Worm (Caenorhabditis elegans) whole organism, L3 larva: Measurements from ENCODE around the gene F59A1.18.

ENCODE experiments used
- ceh-16 ChIP-seq: sonication (generic microtip); optimal IDR thresholded peaks from 2 replicates; lab custom pipeline; 2017; ENCODE audit warnings: missing biosample characterization, missing genetic modification characterization
- daf-12 ChIP-seq: fragments of 150-350 bp; optimal IDR thresholded peaks from 2 replicates; lab custom pipeline; 2014; ENCODE audit warnings: missing biosample characterization, missing genetic modification reagents, missing genetic modification characterization
- elt-2 ChIP-seq: sonication (generic microtip); optimal IDR thresholded peaks from 2 replicates; lab custom pipeline; 2016; ENCODE audit warnings: missing genetic modification reagents, mild to moderate bottlenecking, missing genetic modification characterization, missing compliant biosample characterization
- fkh-2 ChIP-seq: fragments of 150-350 bp; optimal IDR thresholded peaks from 2 replicates; lab custom pipeline; 2014; ENCODE audit warnings: missing biosample characterization, missing genetic modification reagents, missing genetic modification characterization
- hmg-11 ChIP-seq: sonication (generic microtip); optimal IDR thresholded peaks from 2 replicates; lab custom pipeline; 2016; ENCODE audit warnings: missing genetic modification characterization, missing compliant biosample characterization
- lin-15B ChIP-seq: fragments of 150-350 bp; optimal IDR thresholded peaks from 2 replicates; lab custom pipeline; 2014; ENCODE audit warnings: missing biosample characterization, missing genetic modification characterization
- mdl-1 ChIP-seq: fragments of 150-350 bp; optimal IDR thresholded peaks from 2 replicates; lab custom pipeline; 2014; ENCODE audit warnings: missing biosample characterization, missing genetic modification characterization
- mml-1 ChIP-seq: fragments of 150-350 bp; sonication (generic microtip); optimal IDR thresholded peaks from 3 replicates; lab custom pipeline; 2014; ENCODE audit warnings: missing biosample characterization, missing genetic modification characterization
- nfya-1 ChIP-seq: sonication (generic microtip); optimal IDR thresholded peaks from 2 replicates; lab custom pipeline; 2017; ENCODE audit warnings: missing genetic modification characterization, mild to moderate bottlenecking, missing compliant biosample characterization, antibody characterized with exemption, moderate library complexity; ENCODE audit not compliant: insufficient read depth
- nhr-23 ChIP-seq: fragments of 150-350 bp; optimal IDR thresholded peaks from 2 replicates; lab custom pipeline; 2014; ENCODE audit warnings: missing biosample characterization, missing genetic modification reagents, missing genetic modification characterization
- nhr-28 ChIP-seq: fragments of 150-350 bp; optimal IDR thresholded peaks from 2 replicates; lab custom pipeline; 2014; ENCODE audit warnings: missing biosample characterization, missing genetic modification characterization
- nhr-76 ChIP-seq: fragments of 150-350 bp; sonication (generic microtip); optimal IDR thresholded peaks from 5 replicates; lab custom pipeline; 2014; ENCODE audit warnings: missing biosample characterization, missing genetic modification characterization
- skn-1 ChIP-seq: fragments of 150-350 bp; optimal IDR thresholded peaks from 2 replicates; lab custom pipeline; 2014; ENCODE audit warnings: missing biosample characterization, missing genetic modification characterization
- snpc-4 ChIP-seq: fragments of 150-350 bp; optimal IDR thresholded peaks from 2 replicates; lab custom pipeline; 2014; ENCODE audit warnings: missing biosample characterization, missing genetic modification characterization
- tbx-2 ChIP-seq: sonication (generic microtip); optimal IDR thresholded peaks from 2 replicates; lab custom pipeline; 2016; ENCODE audit warnings: mild to moderate bottlenecking, missing genetic modification characterization, missing compliant biosample characterization
- unc-62 ChIP-seq: fragments of 150-350 bp; sonication (generic microtip); optimal IDR thresholded peaks from 4 replicates; lab custom pipeline; 2014; ENCODE audit warnings: missing biosample characterization, missing genetic modification reagents, missing genetic modification characterization
- zag-1 ChIP-seq: fragments of 150-350 bp; optimal IDR thresholded peaks from 2 replicates; lab custom pipeline; 2014; ENCODE audit warnings: missing biosample characterization, missing genetic modification characterization
- ztf-11 ChIP-seq: fragments of 150-350 bp; optimal IDR thresholded peaks from 2 replicates; lab custom pipeline; 2014; ENCODE audit warnings: missing biosample characterization, missing genetic modification characterization
- ztf-4 ChIP-seq: fragments of 150-350 bp; optimal IDR thresholded peaks from 2 replicates; lab custom pipeline; 2014; ENCODE audit warnings: missing biosample characterization, missing genetic modification characterization

The F59A1.18 gene

ce11 chrV:17658824-17659223 is 27.9 kb downstream of the F59A1.18 start:
- TF ChIP-seq nfya-1 (tag; lab: Kevin White, UChicago) (no peak), skn-1 (tag; lab: Kevin White, UChicago) (no peak), nhr-23 (tag; lab: Kevin White, UChicago) (no peak), ceh-16 (tag; lab: Kevin White, UChicago) (no peak), elt-2 (tag; lab: Kevin White, UChicago) (no peak), tbx-2 (tag; lab: Kevin White, UChicago) (no peak), snpc-4 (tag; lab: Kevin White, UChicago) (no peak), nhr-76 (tag; lab: Kevin White, UChicago) (no peak), daf-12 (tag; lab: Kevin White, UChicago) (no peak), zag-1 (no peak), unc-62 (GFP tag; lab: Kevin White, UChicago) (no peak), ztf-11 (tag; lab: Kevin White, UChicago) (no peak), fkh-2 (tag; lab: Kevin White, UChicago) (no peak), ztf-4 (tag; lab: Kevin White, UChicago) (no peak), mml-1 (tag; lab: Kevin White, UChicago) (no peak), lin-15B (tag; lab: Kevin White, UChicago) (no peak)

ce11 chrV:17655205-17655604 is 31.5 kb downstream of the F59A1.18 start:
- TF ChIP-seq mdl-1 (tag; lab: Kevin White, UChicago) = no peak
- TF ChIP-seq nhr-23 (tag; lab: Kevin White, UChicago) = no peak
- no peak for TF ChIP-seq hmg-11 (tag; lab: Kevin White, UChicago)
- TF ChIP-seq nhr-28 (tag; lab: Kevin White, UChicago) = no peak

ce11 chrV:17650427-17650826 is 36.3 kb downstream of the F59A1.18 start, which contains the start of gene fbxa-192:
Gene fbxa-192, minus strand, starts transcription at chrV:17650527.
- no peak for TF ChIP-seq ztf-11 (tag; lab: Kevin White, UChicago)
